Worm (Caenorhabditis elegans): ENCODE results near the gene fbxb-79.
A peak's percentile ranks its signal among the peaks of the same experiment; 100 is the strongest.

ce11 chrIV:11146962-11147470, 42.3 kb downstream of the fbxb-79 start, which contains the start of gene pigq-1:
- TF ChIP-seq ceh-20 (GFP tag; IDR thresholded peaks at IDR 0.05): no peak
- TF ChIP-seq lsy-2 (tag; optimal IDR thresholded peaks at IDR 0.05): peak in 1 of 2 experiments; percentile 71
- no peak; the same call in 1 of the 2 replicates for TF ChIP-seq tra-1 (GFP tag; IDR thresholded peaks at IDR 0.05)
- TF ChIP-seq lin-15B (tag; optimal IDR thresholded peaks at IDR 0.05): no peak
- TF ChIP-seq nhr-237 (tag; optimal IDR thresholded peaks at IDR 0.05): peak; percentile 16
- no peak for TF ChIP-seq lin-13 (GFP tag; optimal IDR thresholded peaks at IDR 0.05)
- no peak for TF ChIP-seq lir-3 (tag; optimal IDR thresholded peaks at IDR 0.05)
- TF ChIP-seq nhr-10 (tag; optimal IDR thresholded peaks at IDR 0.05): no peak
- TF ChIP-seq D1046.2 (GFP tag; IDR thresholded peaks at IDR 0.05): no peak
- TF ChIP-seq ces-1 (GFP tag; optimal IDR thresholded peaks at IDR 0.05): no peak

Measured in whole organism, L4 larva.